Worm (Caenorhabditis elegans): ENCODE results near the gene C05A2.4.

DNA sequence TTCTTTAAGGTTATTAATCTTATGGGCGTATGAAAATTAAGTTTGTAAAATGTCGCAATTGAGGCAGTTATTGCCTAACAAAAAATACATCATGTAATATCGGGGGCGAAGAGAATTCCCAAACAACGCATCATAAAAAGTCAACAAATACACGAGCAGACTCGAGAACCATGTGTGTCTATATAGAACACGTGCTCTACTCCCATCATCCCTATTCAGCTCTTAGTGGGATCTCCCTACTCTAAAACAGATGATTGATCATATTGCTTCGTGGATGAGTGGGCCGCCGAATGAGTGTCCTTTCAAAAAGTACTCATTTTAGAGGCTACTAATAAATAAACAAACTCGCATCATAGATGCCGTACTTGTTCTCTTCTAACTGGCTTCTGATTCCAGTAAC, 29.2 kb downstream of the C05A2.4 start:
- no peak for TF ChIP-seq flt-1 (GFP tag; IDR thresholded peaks at IDR 0.05)
- no peak for TF ChIP-seq ztf-29 (GFP tag; IDR thresholded peaks at IDR 0.05)
- no peak for TF ChIP-seq klf-2 (GFP tag; conservative IDR thresholded peaks at IDR 0.05)
- no peak for TF ChIP-seq tab-1 (GFP tag; IDR thresholded peaks at IDR 0.05)

Measured in whole organism, midembryonic.